Worm (Caenorhabditis elegans) whole organism, L3 larva: Measurements from ENCODE around the gene Y105C5B.1413.

Experiments
- R02D3.7 ChIP-seq: fragments of 150-350 bp; optimal IDR thresholded peaks from 2 replicates; lab custom pipeline; 2014; ENCODE audit warnings: missing biosample characterization, missing genetic modification characterization
- ZK546.5 ChIP-seq: sonication (generic microtip); optimal IDR thresholded peaks from 2 replicates; lab custom pipeline; 2017; ENCODE audit warnings: missing biosample characterization, missing genetic modification characterization
- ama-1 ChIP-seq: fragments of 150-350 bp; optimal IDR thresholded peaks from 2 replicates; lab custom pipeline; 2018
- ceh-16 ChIP-seq: sonication (generic microtip); optimal IDR thresholded peaks from 2 replicates; lab custom pipeline; 2017; ENCODE audit warnings: missing biosample characterization, missing genetic modification characterization
- ceh-82 ChIP-seq: fragments of 150-350 bp; optimal IDR thresholded peaks from 2 replicates; lab custom pipeline; 2014; ENCODE audit warnings: missing biosample characterization, missing genetic modification characterization
- ceh-9 ChIP-seq: sonication (generic microtip); optimal IDR thresholded peaks from 2 replicates; lab custom pipeline; 2018; ENCODE audit warnings: missing biosample characterization, missing genetic modification characterization
- daf-12 ChIP-seq: fragments of 150-350 bp; optimal IDR thresholded peaks from 2 replicates; lab custom pipeline; 2014; ENCODE audit warnings: missing biosample characterization, missing genetic modification reagents, missing genetic modification characterization
- egl-27 ChIP-seq: sonication (generic microtip); optimal IDR thresholded peaks from 4 replicates; lab custom pipeline; 2017; ENCODE audit warnings: missing biosample characterization, missing genetic modification reagents, missing genetic modification characterization
- elt-1 ChIP-seq: fragments of 150-350 bp; optimal IDR thresholded peaks from 2 replicates; lab custom pipeline; 2014; ENCODE audit warnings: missing biosample characterization, missing genetic modification characterization
- elt-2 ChIP-seq: sonication (generic microtip); optimal IDR thresholded peaks from 2 replicates; lab custom pipeline; 2016; ENCODE audit warnings: missing genetic modification reagents, mild to moderate bottlenecking, missing genetic modification characterization, missing compliant biosample characterization
- elt-3 ChIP-seq, 3 experiments: fragments of 150-350 bp in 1 of 3; sonication (generic microtip) in 2 of 3; optimal IDR thresholded peaks; 2 replicates in 2 of 3; 4 replicates in 1 of 3; lab custom pipeline; 2014 to 2017; ENCODE audit warnings: missing biosample characterization in 3 of 3, missing genetic modification characterization in 3 of 3
- fkh-10 ChIP-seq: sonication (generic microtip); optimal IDR thresholded peaks from 2 replicates; lab custom pipeline; 2017; ENCODE audit warnings: missing biosample characterization, missing genetic modification reagents, missing genetic modification characterization
- fkh-2 ChIP-seq: fragments of 150-350 bp; optimal IDR thresholded peaks from 2 replicates; lab custom pipeline; 2014; ENCODE audit warnings: missing biosample characterization, missing genetic modification reagents, missing genetic modification characterization
- fos-1 ChIP-seq: fragments of 150-350 bp; optimal IDR thresholded peaks from 2 replicates; lab custom pipeline; 2014; ENCODE audit warnings: missing biosample characterization, missing genetic modification characterization
- hmg-11 ChIP-seq: sonication (generic microtip); optimal IDR thresholded peaks from 2 replicates; lab custom pipeline; 2016; ENCODE audit warnings: missing genetic modification characterization, missing compliant biosample characterization
- jun-1 ChIP-seq: fragments of 150-350 bp; optimal IDR thresholded peaks from 2 replicates; lab custom pipeline; 2014; ENCODE audit warnings: missing biosample characterization, missing genetic modification reagents, missing genetic modification characterization
- lsy-12 ChIP-seq: sonication (generic microtip); optimal IDR thresholded peaks from 2 replicates; lab custom pipeline; 2016; ENCODE audit warnings: mild to moderate bottlenecking, missing genetic modification characterization, missing compliant biosample characterization
- mml-1 ChIP-seq: fragments of 150-350 bp; sonication (generic microtip); optimal IDR thresholded peaks from 3 replicates; lab custom pipeline; 2014; ENCODE audit warnings: missing biosample characterization, missing genetic modification characterization
- nfya-1 ChIP-seq: sonication (generic microtip); optimal IDR thresholded peaks from 2 replicates; lab custom pipeline; 2017; ENCODE audit warnings: missing genetic modification characterization, mild to moderate bottlenecking, missing compliant biosample characterization, antibody characterized with exemption, moderate library complexity; ENCODE audit not compliant: insufficient read depth
- nhr-23 ChIP-seq: fragments of 150-350 bp; optimal IDR thresholded peaks from 2 replicates; lab custom pipeline; 2014; ENCODE audit warnings: missing biosample characterization, missing genetic modification reagents, missing genetic modification characterization
- nhr-237 ChIP-seq: fragments of 150-350 bp; optimal IDR thresholded peaks from 2 replicates; lab custom pipeline; 2014; ENCODE audit warnings: missing biosample characterization, missing genetic modification characterization
- nhr-25 ChIP-seq: sonication (generic microtip); optimal IDR thresholded peaks from 2 replicates; lab custom pipeline; 2017; ENCODE audit warnings: missing biosample characterization, missing genetic modification characterization
- nhr-43 ChIP-seq: sonication (generic microtip); optimal IDR thresholded peaks from 2 replicates; lab custom pipeline; 2016; ENCODE audit warnings: mild to moderate bottlenecking, missing genetic modification characterization, missing compliant biosample characterization; ENCODE audit not compliant: poor library complexity, severe bottlenecking
- nhr-67 ChIP-seq: fragments of 150-350 bp; optimal IDR thresholded peaks from 2 replicates; lab custom pipeline; 2014; ENCODE audit warnings: missing biosample characterization, missing genetic modification characterization
- nhr-76 ChIP-seq: fragments of 150-350 bp; sonication (generic microtip); optimal IDR thresholded peaks from 5 replicates; lab custom pipeline; 2014; ENCODE audit warnings: missing biosample characterization, missing genetic modification characterization
- pha-4 ChIP-seq: fragments of 150-350 bp; optimal IDR thresholded peaks from 2 replicates; lab custom pipeline; 2014; ENCODE audit warnings: missing biosample characterization, missing genetic modification reagents, missing genetic modification characterization
- sea-2 ChIP-seq: fragments of 150-350 bp; sonication (generic microtip); optimal IDR thresholded peaks from 4 replicates; lab custom pipeline; 2014; ENCODE audit warnings: missing biosample characterization, missing genetic modification reagents, missing genetic modification characterization
- snpc-4 ChIP-seq: fragments of 150-350 bp; optimal IDR thresholded peaks from 2 replicates; lab custom pipeline; 2014; ENCODE audit warnings: missing biosample characterization, missing genetic modification characterization
- tbx-2 ChIP-seq: sonication (generic microtip); optimal IDR thresholded peaks from 2 replicates; lab custom pipeline; 2016; ENCODE audit warnings: mild to moderate bottlenecking, missing genetic modification characterization, missing compliant biosample characterization
- unc-62 ChIP-seq: fragments of 150-350 bp; sonication (generic microtip); optimal IDR thresholded peaks from 4 replicates; lab custom pipeline; 2014; ENCODE audit warnings: missing biosample characterization, missing genetic modification reagents, missing genetic modification characterization
- zag-1 ChIP-seq: fragments of 150-350 bp; optimal IDR thresholded peaks from 2 replicates; lab custom pipeline; 2014; ENCODE audit warnings: missing biosample characterization, missing genetic modification characterization
- ztf-11 ChIP-seq: fragments of 150-350 bp; optimal IDR thresholded peaks from 2 replicates; lab custom pipeline; 2014; ENCODE audit warnings: missing biosample characterization, missing genetic modification characterization

Y105C5B.1413 gene

DNA sequence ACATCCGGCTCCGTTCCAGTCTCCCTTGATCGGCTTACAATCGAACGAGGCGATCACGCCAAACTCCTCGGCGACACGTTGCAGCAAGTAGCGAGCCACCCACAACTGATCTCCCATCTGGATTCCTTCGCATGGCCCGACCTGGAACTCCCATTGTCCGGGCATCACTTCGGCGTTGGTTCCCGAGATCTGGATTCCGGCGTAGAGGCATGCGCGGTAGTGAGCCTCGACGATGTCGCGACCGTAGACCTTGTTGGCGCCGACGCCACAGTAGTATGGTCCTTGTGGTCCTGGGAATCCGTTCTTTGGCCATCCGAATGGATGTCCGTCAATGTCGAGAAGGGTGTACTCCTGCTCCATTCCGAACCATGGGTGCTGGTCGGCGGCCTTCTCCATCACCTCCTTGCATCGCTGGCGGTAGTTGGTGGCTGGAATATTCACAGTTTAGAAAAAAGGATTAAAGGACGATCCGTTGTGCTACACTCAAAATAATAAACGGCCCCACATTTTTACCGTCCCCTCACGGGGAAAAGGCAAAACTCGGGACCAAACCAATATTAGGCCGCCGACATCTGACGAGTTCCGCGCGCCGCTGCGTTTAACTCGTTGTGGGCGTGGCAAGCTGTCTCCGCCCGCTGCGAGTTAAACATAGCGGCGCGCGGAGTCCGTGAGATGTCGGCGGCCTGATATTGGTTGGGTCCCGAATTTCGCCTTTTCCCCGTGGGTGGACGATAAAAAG, 15.6 kb downstream of the Y105C5B.1413 start:
- TF ChIP-seq fos-1 (tag; lab: Kevin White, UChicago) (no peak), jun-1 (tag; lab: Kevin White, UChicago) (no peak), elt-1 (tag; lab: Kevin White, UChicago) (no peak), ama-1 (lab: Kevin White, UChicago) (no peak), nhr-25 (tag; lab: Kevin White, UChicago) (no peak), nhr-67 (no peak), ceh-16 (no peak), fkh-2 (no peak), mml-1 (tag; lab: Kevin White, UChicago) (no peak), snpc-4 (no peak), elt-3 (tag; optimal IDR thresholded peaks at IDR 0.05; lab: Kevin White, UChicago) (no peak), nfya-1 (tag; lab: Kevin White, UChicago) (no peak)

DNA sequence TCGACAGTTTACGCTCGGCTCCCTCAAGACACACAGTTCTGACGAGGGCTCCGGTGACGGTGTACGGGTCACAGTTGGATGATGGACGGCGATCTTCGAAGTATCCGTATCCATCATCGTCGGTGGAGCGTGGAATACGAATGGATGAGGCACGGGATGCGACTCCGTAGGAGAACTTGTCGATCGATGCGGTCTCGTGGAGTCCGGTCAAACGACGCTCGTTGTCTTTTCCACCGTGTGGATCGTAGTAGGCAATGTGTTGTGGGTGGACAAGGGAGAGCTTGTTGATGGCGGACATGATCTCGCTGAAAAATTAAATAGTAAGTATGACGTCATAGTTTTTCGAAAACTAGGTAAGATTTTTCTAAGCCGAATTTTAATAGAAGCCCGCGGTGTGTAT, 16.5 kb downstream of the Y105C5B.1413 start:
- TF ChIP-seq fos-1 (tag; lab: Kevin White, UChicago) = no peak
- TF ChIP-seq ceh-82 (tag; lab: Kevin White, UChicago) = no peak
- no peak for TF ChIP-seq nhr-23 (tag; lab: Kevin White, UChicago)
- peak; percentile 87 for TF ChIP-seq ama-1 (lab: Kevin White, UChicago)
- no peak for TF ChIP-seq daf-12
- TF ChIP-seq unc-62 (GFP tag; lab: Kevin White, UChicago) = no peak
- TF ChIP-seq elt-2 (tag; lab: Kevin White, UChicago) = no peak
- TF ChIP-seq ZK546.5 (tag; lab: Kevin White, UChicago) = no peak
- TF ChIP-seq hmg-11 (tag; lab: Kevin White, UChicago) = no peak
- TF ChIP-seq nhr-43 (tag; lab: Kevin White, UChicago) = peak; percentile 30

DNA sequence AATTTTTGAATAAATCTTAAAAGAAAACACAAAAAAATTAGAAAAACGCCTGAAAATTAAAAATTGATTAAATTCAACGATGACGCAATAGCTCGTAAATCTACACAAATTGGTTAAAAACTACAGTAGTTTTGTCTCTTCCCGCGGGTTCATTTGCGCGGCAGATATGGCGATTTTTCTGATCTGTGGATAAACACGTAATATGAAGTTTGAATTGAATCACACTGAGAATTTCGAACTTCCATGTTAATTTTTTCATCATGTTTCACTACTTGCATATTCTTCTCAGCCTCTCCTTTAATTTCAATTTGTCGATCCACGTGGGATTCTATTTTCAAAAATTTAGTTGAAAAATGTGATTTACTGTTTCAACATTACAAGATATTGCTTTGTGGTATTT, 17.1 kb downstream of the Y105C5B.1413 start:
- peak; percentile 48 for TF ChIP-seq tbx-2 (tag; lab: Kevin White, UChicago)
- peak; percentile 17 for TF ChIP-seq snpc-4
- peak; percentile 23 for TF ChIP-seq pha-4 (tag; lab: Kevin White, UChicago)
- TF ChIP-seq elt-2 (tag; lab: Kevin White, UChicago) = peak; percentile 46
- peak; percentile 76 for TF ChIP-seq nhr-43 (tag; lab: Kevin White, UChicago)
- peak; percentile 56 for TF ChIP-seq lsy-12 (tag; lab: Kevin White, UChicago)

DNA sequence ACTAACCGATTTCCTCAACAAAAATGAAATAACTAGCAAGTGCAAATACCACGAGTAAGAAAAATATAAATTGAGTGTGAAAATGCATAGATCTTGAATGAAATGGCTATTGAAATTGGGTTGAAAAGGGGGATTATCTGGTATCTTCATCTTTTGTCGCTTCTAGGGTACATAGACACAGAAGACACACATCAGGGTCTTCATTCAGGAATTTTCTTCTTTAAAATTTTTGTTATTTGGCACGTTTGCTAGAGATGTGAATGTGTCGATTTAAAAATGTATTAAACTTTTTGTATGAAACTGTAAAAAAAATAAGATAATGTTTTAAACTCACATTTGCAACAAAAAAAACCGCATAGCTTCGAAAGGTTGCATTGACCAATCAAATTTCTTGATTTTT, 37.4 kb downstream of the Y105C5B.1413 start, which contains the start of gene Y105C5B.25:
TSS of gene Y105C5B.25 (minus strand) at position 101 of the 400 bp plus-strand sequence.
- no peak for TF ChIP-seq R02D3.7 (tag; lab: Kevin White, UChicago)
- TF ChIP-seq egl-27 (tag; lab: Kevin White, UChicago) = no peak
- TF ChIP-seq fkh-10 = no peak
- TF ChIP-seq sea-2 (GFP tag; lab: Kevin White, UChicago) = no peak
- no peak for TF ChIP-seq fos-1 (tag; lab: Kevin White, UChicago)
- no peak for TF ChIP-seq zag-1 (tag; lab: Kevin White, UChicago)
- TF ChIP-seq nhr-237 (tag; lab: Kevin White, UChicago) = no peak
- no peak for TF ChIP-seq ZK546.5 (tag; lab: Kevin White, UChicago)
- no peak for TF ChIP-seq ceh-9 (tag; lab: Kevin White, UChicago)
- TF ChIP-seq nfya-1 (tag; lab: Kevin White, UChicago) = no peak
- no peak for TF ChIP-seq nhr-25 (tag; lab: Kevin White, UChicago)
- TF ChIP-seq elt-2 (tag; lab: Kevin White, UChicago) = no peak
- no peak for TF ChIP-seq elt-3 (tag; optimal IDR thresholded peaks at IDR 0.05; lab: Kevin White, UChicago)
- TF ChIP-seq, all 47 proteins: peak for 0

DNA sequence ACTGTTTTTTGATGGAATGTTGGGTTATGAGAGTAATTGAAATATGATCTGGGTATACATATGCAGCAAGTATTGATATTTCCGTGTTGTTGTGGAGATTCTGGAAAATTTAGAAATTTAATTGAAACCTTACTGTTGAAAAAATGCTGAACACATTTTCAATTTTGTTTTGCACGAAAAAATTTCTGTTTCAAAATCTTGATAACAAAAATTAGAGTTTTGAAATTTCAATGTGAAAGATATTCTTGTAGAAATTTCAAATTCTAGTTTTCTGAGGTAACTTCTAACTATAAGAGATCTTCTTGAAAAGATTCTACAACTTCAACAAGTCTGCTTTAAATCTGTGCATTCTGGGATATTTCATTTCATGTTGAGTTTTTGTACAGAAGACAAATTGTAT, 38.4 kb downstream of the Y105C5B.1413 start:
- no peak for TF ChIP-seq nhr-76 (tag; lab: Kevin White, UChicago)
- TF ChIP-seq tbx-2 (tag; lab: Kevin White, UChicago) = no peak
- no peak for TF ChIP-seq daf-12
- TF ChIP-seq fkh-10 = no peak
- no peak for TF ChIP-seq nhr-25 (tag; lab: Kevin White, UChicago)
- TF ChIP-seq ZK546.5 (tag; lab: Kevin White, UChicago) = no peak
- no peak for TF ChIP-seq pha-4 (tag; lab: Kevin White, UChicago)
- TF ChIP-seq ztf-11 (tag; lab: Kevin White, UChicago) = no peak
